Fruit fly (Drosophila melanogaster) whole organism, adult: ENCODE results near the gene CG6885.

Experiments
- CG12768 ChIP-seq: fragments of 200-800 bp; sonication (Bioruptor generic); optimal IDR thresholded peaks from 2 replicates; lab custom pipeline; 2017; ENCODE audit warnings: missing biosample characterization, missing genetic modification characterization, mild to moderate bottlenecking, moderate library complexity, missing genetic modification reagents
- CG14711 ChIP-seq: fragments of 200-800 bp; sonication (Bioruptor generic); optimal IDR thresholded peaks from 2 replicates; lab custom pipeline; 2018; ENCODE audit warnings: missing biosample characterization, mild to moderate bottlenecking, missing genetic modification characterization, moderate library complexity
- CG33017 ChIP-seq: fragments of 200-800 bp; sonication (Bioruptor generic); optimal IDR thresholded peaks from 2 replicates; lab custom pipeline; 2018; ENCODE audit warnings: missing biosample characterization, mild to moderate bottlenecking, missing genetic modification characterization, moderate library complexity
- Clk ChIP-seq: fragments of 200-800 bp; sonication (Bioruptor generic); optimal IDR thresholded peaks from 2 replicates; lab custom pipeline; 2017; ENCODE audit warnings: missing biosample characterization, missing genetic modification characterization
- Hr96 ChIP-seq: fragments of 200-800 bp; sonication (Bioruptor generic); optimal IDR thresholded peaks from 2 replicates; lab custom pipeline; 2016; ENCODE audit warnings: missing biosample characterization, missing genetic modification characterization
- cic ChIP-seq: fragments of 200-800 bp; sonication (Bioruptor generic); optimal IDR thresholded peaks from 2 replicates; lab custom pipeline; 2017; ENCODE audit warnings: missing biosample characterization, mild to moderate bottlenecking, missing genetic modification characterization, moderate library complexity
- ovo ChIP-seq: fragments of 200-800 bp; sonication (Bioruptor generic); optimal IDR thresholded peaks from 2 replicates; lab custom pipeline; 2016; ENCODE audit warnings: missing biosample characterization, missing genetic modification characterization
- pad ChIP-seq: fragments of 200-800 bp; sonication (Bioruptor generic); optimal IDR thresholded peaks from 3 replicates; lab custom pipeline; 2017; ENCODE audit warnings: missing biosample characterization, missing genetic modification characterization, mild to moderate bottlenecking, moderate library complexity, missing genetic modification reagents
- tj ChIP-seq: fragments of 200-800 bp; sonication (Bioruptor generic); optimal IDR thresholded peaks from 3 replicates; lab custom pipeline; 2017; ENCODE audit warnings: missing biosample characterization, mild to moderate bottlenecking, missing genetic modification characterization, moderate library complexity
- toe ChIP-seq: fragments of 200-800 bp; sonication (Bioruptor generic); optimal IDR thresholded peaks from 2 replicates; lab custom pipeline; 2016; ENCODE audit warnings: missing biosample characterization, missing genetic modification characterization

DNA sequence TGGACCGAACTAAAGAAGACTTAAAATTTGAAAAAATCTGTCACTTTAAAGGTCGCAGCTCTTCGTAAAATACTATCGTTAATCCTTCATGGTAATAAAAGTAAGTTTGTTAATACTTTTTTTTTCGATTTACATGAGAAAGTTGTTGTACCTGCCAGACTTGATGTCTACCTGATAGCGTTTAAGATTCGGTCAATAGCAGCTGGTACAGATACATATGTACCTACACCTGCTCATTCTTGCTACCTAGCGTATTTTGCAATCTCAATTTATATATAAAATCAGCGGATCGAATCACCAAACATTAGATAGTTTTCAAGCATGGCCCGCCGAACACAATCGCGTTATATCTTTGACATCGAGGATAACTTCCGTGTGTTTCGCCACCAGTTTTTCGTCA is at the start of gene CG6885:
- TF ChIP-seq CG12768 (GFP tag; lab: Kevin White, UChicago) (no peak), Hr96 (no peak), Clk (no peak), toe (GFP tag; lab: Kevin White, UChicago) (no peak), cic (no peak), ovo (no peak), CG33017 (no peak), tj (GFP tag; lab: Kevin White, UChicago) (no peak), pad (GFP tag; lab: Kevin White, UChicago) (no peak), CG14711 (no peak)
